Fruit fly (Drosophila melanogaster): ENCODE data around the gene CG43155.

dm6 chrX:11485075-11485474, 25.5 kb downstream of the CG43155 start, which contains the start of gene Spase25:
- TF ChIP-seq Myc (optimal IDR thresholded peaks at IDR 0.05) (no peak), psq (optimal IDR thresholded peaks at IDR 0.05) (no peak)
